Worm (Caenorhabditis elegans): ENCODE data around the gene ugt-44.
A peak's percentile ranks its signal among the peaks of the same experiment; 100 is the strongest.

DNA sequence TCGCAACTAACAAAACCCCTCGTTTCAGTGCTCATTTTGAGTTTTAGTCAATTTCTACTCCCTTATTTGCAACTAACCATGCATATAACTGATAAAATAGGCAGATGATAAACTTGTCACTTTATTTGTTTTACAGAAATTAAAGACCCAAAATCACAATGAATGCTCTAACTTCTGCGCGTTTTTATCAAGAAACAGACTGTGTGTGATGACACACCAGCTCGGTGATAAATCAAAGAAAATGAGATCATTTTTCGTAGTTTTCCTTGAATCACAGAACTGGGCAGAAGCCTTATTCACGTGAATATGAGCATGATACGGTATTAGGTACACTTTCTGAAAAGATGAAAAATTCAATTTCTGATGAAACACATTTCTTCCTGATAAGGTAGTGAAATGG lies 6.4 kb upstream of the ugt-44 start:
- TF ChIP-seq zag-1 (tag; optimal IDR thresholded peaks at IDR 0.05), result no peak
- no peak for TF ChIP-seq nhr-6 (tag; optimal IDR thresholded peaks at IDR 0.05)
- TF ChIP-seq sem-4 (tag; optimal IDR thresholded peaks at IDR 0.05), result no peak
- TF ChIP-seq blmp-1 (tag; optimal IDR thresholded peaks at IDR 0.05; ENCODE audit: insufficient read depth), result no peak
- TF ChIP-seq lsy-2 (tag; optimal IDR thresholded peaks at IDR 0.05), result no peak
- no peak for TF ChIP-seq peb-1 (tag; optimal IDR thresholded peaks at IDR 0.05)
- peak; percentile 62 for TF ChIP-seq gmeb-1 (tag; optimal IDR thresholded peaks at IDR 0.05)
- TF ChIP-seq snpc-4 (tag; optimal IDR thresholded peaks at IDR 0.05), result no peak
- TF ChIP-seq egl-27 (tag; optimal IDR thresholded peaks at IDR 0.05), result no peak
- no peak for TF ChIP-seq lin-39 (tag; optimal IDR thresholded peaks at IDR 0.05)

All from whole organism, L2 larva.